Fruit fly (Drosophila melanogaster) whole organism, wandering third instar larva: ENCODE data around the gene CG3635.

Source experiments
- CG9705 ChIP-seq: fragments of 200-800 bp; sonication (Bioruptor generic); optimal IDR thresholded peaks from 2 replicates; lab custom pipeline; 2018; ENCODE audit warnings: missing biosample characterization, mild to moderate bottlenecking, missing genetic modification characterization
- Hnf4 ChIP-seq: fragments of 200-800 bp; sonication (Bioruptor generic); optimal IDR thresholded peaks from 2 replicates; lab custom pipeline; 2016; ENCODE audit warnings: missing biosample characterization, mild to moderate bottlenecking, missing genetic modification characterization
- Hr78 ChIP-seq: fragments of >200 bp; optimal IDR thresholded peaks from 2 replicates; lab custom pipeline; 2017; ENCODE audit warnings: missing biosample characterization, missing genetic modification characterization
- Myc ChIP-seq: fragments of >200 bp; optimal IDR thresholded peaks from 2 replicates; lab custom pipeline; 2017
- Rel ChIP-seq, 2 experiments: fragments of 200-800 bp; sonication (Bioruptor generic) in 1 of 2; optimal IDR thresholded peaks; 2 replicates in 1 of 2; 3 replicates in 1 of 2; lab custom pipeline; 2016 to 2019; ENCODE audit warnings: mild to moderate bottlenecking in 2 of 2, missing biosample characterization in 2 of 2, missing genetic modification characterization in 2 of 2, moderate library complexity in 1 of 2
- Vsx2 ChIP-seq: fragments of 200-300, 225-300 bp; sonication (Bioruptor generic); optimal IDR thresholded peaks from 2 replicates; lab custom pipeline; 2018; ENCODE audit warnings: missing biosample characterization, missing genetic modification characterization; ENCODE audit not compliant: partially characterized antibody
- dl ChIP-seq, 2 experiments: fragments of 175-275, 200-275 bp in 1 of 2; fragments of 200-275 bp in 1 of 2; sonication (Bioruptor generic); optimal IDR thresholded peaks; lab custom pipeline; 2018; ENCODE audit warnings: mild to moderate bottlenecking in 2 of 2, missing biosample characterization in 2 of 2, missing genetic modification characterization in 2 of 2, moderate library complexity in 2 of 2; ENCODE audit not compliant: partially characterized antibody in 2 of 2, insufficient read depth in 1 of 2
- ey ChIP-seq: fragments of 200-800 bp; sonication (Bioruptor generic); optimal IDR thresholded peaks from 2 replicates; lab custom pipeline; 2016; ENCODE audit warnings: missing biosample characterization, missing genetic modification characterization
- foxo ChIP-seq, 2 experiments: fragments of 200-800 bp; sonication (Bioruptor generic); optimal IDR thresholded peaks; 2 replicates in 1 of 2; 3 replicates in 1 of 2; lab custom pipeline; 2016 to 2017; ENCODE audit warnings: missing biosample characterization in 2 of 2, missing genetic modification characterization in 2 of 2
- h ChIP-seq: fragments of 200-800 bp; sonication (Bioruptor generic); optimal IDR thresholded peaks from 3 replicates; lab custom pipeline; 2016; ENCODE audit warnings: missing biosample characterization, mild to moderate bottlenecking, missing genetic modification characterization
- lola ChIP-seq: fragments of >200 bp; optimal IDR thresholded peaks from 2 replicates; lab custom pipeline; 2017; ENCODE audit warnings: missing biosample characterization, missing genetic modification characterization
- psq ChIP-seq: fragments of 200-800 bp; sonication (Bioruptor generic); optimal IDR thresholded peaks from 3 replicates; lab custom pipeline; 2017; ENCODE audit warnings: missing biosample characterization, mild to moderate bottlenecking, missing genetic modification characterization, moderate library complexity
- usp ChIP-seq: fragments of >200 bp; optimal IDR thresholded peaks from 2 replicates; lab custom pipeline; 2017; ENCODE audit warnings: missing biosample characterization, missing genetic modification characterization

DNA sequence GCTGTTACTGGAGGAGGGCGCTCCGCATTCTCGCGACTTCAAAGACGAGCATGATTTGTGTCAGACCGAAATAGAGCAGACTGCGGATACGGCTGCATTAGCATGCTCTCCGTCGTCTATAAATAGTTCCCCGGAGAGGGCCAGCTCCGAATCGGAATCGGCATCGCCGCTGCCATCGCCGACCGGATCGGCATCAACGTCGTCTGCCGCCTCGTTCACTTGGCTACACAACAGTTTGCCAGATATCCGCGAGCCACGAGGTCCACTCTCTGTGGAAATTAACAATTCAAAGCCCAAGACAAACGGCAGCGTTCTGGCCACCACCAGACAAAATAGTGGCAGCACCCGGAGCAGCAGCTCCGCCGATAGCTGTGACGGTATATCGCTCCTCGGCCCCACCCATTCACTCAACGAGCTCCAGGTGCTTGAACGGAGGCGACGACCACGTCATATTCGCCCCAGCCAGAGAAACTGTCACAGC is 32.5 kb upstream of the CG3635 start:
- TF ChIP-seq usp (GFP tag; lab: Kevin White, UChicago), result no peak
- TF ChIP-seq dl (GFP tag; optimal IDR thresholded peaks at IDR 0.05; lab: Kevin White, UChicago; ENCODE audit: insufficient read depth in 1 of 2, partially characterized antibody in 2 of 2), result no peak
- no peak for TF ChIP-seq h (GFP tag; lab: Kevin White, UChicago)
- TF ChIP-seq foxo (GFP tag; optimal IDR thresholded peaks at IDR 0.05; lab: Kevin White, UChicago), result no peak
- TF ChIP-seq Myc (lab: Kevin White, UChicago), result no peak
- no peak for TF ChIP-seq psq
- no peak for TF ChIP-seq Vsx2 (GFP tag; lab: Kevin White, UChicago)
- TF ChIP-seq CG9705 (GFP tag; lab: Kevin White, UChicago), result no peak
- TF ChIP-seq ey (GFP tag; lab: Kevin White, UChicago), result no peak
- no peak for TF ChIP-seq Hr78 (GFP tag; lab: Kevin White, UChicago)
- TF ChIP-seq Rel (GFP tag; optimal IDR thresholded peaks at IDR 0.05; lab: Kevin White, UChicago), result no peak
- TF ChIP-seq Rel (tag; optimal IDR thresholded peaks at IDR 0.05; lab: Kevin White, UChicago), result no peak
- no peak for TF ChIP-seq lola (GFP tag; lab: Kevin White, UChicago)
- TF ChIP-seq Hnf4 (GFP tag; lab: Kevin White, UChicago), result no peak
